Fruit fly (Drosophila melanogaster): Measurements from ENCODE around the gene CG32112.

The CG32112 gene

dm6 chr3L:12745121-12745770 is 3.7 kb downstream of the CG32112 start, which contains the start of gene CG32109:
Gene CG32109, plus strand, starts transcription at chr3L:12745344.
- TF ChIP-seq Snoo (tag; optimal IDR thresholded peaks at IDR 0.05), result peak; percentile 0
- no peak for TF ChIP-seq fd96Ca (GFP tag; IDR thresholded peaks at IDR 0.05)
- TF ChIP-seq Pif1A (GFP tag; optimal IDR thresholded peaks at IDR 0.05), result no peak
- TF ChIP-seq CG8301 (tag; optimal IDR thresholded peaks at IDR 0.05), result no peak
- no peak for TF ChIP-seq CG12605 (GFP tag; IDR thresholded peaks at IDR 0.05)
- TF ChIP-seq CG14655 (GFP tag; optimal IDR thresholded peaks at IDR 0.05), result no peak
- TF ChIP-seq CG13204 (GFP tag; optimal IDR thresholded peaks at IDR 0.05), result no peak
- TF ChIP-seq CG34367 (tag; optimal IDR thresholded peaks at IDR 0.05), result no peak
- no peak for TF ChIP-seq CG10348 (GFP tag; IDR thresholded peaks at IDR 0.05)
- TF ChIP-seq D1 (tag; optimal IDR thresholded peaks at IDR 0.05), result peak; percentile 25

DNA sequence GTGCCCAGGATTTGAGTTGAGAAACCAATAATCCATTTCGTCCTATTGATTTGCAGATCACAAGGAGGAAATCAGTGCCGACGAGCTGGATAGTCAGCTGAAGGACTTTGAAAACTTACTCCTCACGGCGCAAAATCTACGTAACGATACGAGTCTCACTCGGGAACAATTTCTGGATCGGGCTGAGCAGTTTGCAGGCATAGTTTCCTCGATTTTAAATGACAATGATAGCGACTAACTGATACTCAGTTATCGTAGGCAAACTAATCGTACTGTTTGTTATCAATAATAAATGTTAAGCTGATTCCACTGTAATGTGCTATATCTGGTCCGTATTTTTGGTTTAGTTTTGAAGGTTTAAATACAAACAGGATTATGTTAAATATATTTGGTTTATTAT is 4.7 kb downstream of the CG32112 start:
- TF ChIP-seq D1 (tag; optimal IDR thresholded peaks at IDR 0.05), result no peak
- no peak for TF ChIP-seq CG32121 (GFP tag; IDR thresholded peaks at IDR 0.05)
- no peak for TF ChIP-seq Pif1A (GFP tag; optimal IDR thresholded peaks at IDR 0.05)
- no peak for TF ChIP-seq CG34367 (tag; optimal IDR thresholded peaks at IDR 0.05)
- TF ChIP-seq Pif1B (GFP tag; optimal IDR thresholded peaks at IDR 0.05), result no peak

DNA sequence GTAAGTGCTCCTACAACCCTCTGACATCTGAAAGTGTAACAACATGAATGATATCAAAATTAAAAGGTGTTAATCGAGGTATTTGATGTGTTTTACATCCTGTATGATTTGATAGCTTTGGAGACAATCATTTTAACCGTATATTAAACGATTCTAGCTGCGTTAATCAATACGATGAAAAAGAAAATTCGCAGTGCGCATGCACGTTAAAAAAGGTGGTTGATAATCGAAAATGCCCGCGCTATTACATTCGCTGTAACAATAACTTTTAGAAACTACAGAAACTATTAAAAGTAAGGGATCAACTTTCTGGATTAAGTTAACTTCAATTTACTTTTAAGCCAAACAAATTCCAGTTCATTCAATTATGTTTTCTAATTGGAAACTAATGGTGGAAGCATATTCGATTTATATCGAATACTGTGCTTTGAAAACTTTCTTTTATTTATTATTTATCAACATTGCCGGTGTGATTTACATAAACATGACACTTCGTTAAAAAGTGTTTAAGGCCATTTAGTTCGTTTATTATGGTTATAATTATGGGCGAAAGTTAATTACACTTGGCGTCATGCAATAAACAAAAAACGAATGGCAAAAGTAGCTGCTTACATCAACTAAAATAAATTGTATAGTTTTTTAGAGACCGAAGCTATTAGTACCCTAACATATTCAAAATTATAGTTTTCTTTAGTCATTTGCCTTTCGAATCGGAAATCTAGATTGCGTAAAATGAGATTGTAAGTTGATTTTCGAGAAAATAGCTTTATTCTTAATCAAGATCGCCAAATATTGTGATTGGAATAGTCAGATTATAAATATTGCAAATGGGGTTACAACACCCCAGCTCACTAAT is 7.4 kb downstream of the CG32112 start:
- TF ChIP-seq Pif1B (GFP tag; optimal IDR thresholded peaks at IDR 0.05) (no peak), CG10348 (GFP tag; IDR thresholded peaks at IDR 0.05) (no peak), CG32121 (GFP tag; IDR thresholded peaks at IDR 0.05) (no peak), D1 (tag; optimal IDR thresholded peaks at IDR 0.05) (no peak), CG8159 (tag; optimal IDR thresholded peaks at IDR 0.05) (no peak), CG9948 (tag; optimal IDR thresholded peaks at IDR 0.05) (no peak), rn (GFP tag; IDR thresholded peaks at IDR 0.05) (no peak), EcR (GFP tag; optimal IDR thresholded peaks at IDR 0.05) (no peak), CG34367 (tag; optimal IDR thresholded peaks at IDR 0.05) (no peak)

DNA sequence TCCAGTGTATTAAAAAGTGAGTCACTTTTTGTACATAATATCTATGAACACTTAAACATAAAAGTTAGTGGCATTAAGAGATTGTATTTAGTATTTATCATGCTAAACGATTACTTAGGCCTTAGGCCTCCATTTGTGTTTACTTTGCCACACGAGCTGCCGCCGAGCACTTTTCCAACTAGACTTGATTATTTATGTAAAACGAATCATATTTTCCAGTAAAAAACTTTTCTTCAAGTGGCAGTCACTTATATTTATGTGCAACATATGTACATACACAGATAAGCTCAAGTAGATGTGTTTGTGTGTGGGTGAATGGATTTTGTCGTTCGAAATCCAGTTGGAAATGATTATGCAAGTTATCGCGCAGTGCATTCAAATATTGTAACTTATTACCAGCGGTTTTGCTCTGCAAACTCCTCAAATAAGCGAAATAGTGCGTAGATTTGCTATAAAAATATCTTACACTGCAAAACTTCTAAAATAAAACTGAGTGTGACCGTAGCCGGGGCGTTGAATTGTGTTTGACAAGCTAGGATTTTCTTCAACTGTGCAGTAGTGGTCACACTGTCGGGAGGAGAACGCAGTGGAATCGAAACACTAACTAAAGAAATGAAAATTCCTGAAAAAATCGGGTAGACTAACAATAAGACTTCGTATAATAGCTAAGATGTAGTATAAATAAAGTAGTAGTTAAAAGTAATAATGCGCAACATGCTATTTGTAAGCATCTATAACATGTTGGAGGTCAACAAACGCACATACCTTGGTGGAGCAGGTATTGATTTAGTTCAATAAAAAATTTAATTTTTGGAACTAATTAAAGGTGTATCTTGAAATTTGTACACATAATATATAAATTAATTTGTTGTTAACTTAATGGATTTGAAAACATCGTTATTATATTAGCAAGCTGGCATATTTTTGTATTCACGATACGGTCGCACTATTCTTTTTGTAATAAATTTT is 8.3 kb downstream of the CG32112 start, which contains the start of the genes Klc and CG10984:
Gene Klc, minus strand, starts transcription at position 490 of the 969 bp plus-strand sequence.
Gene CG10984, plus strand, starts transcription at position 553 of the 969 bp plus-strand sequence.
- no peak for TF ChIP-seq fd96Ca (GFP tag; IDR thresholded peaks at IDR 0.05)
- peak; percentile 93 for TF ChIP-seq CG32121 (GFP tag; IDR thresholded peaks at IDR 0.05)
- TF ChIP-seq D1 (tag; optimal IDR thresholded peaks at IDR 0.05), result no peak
- TF ChIP-seq Pif1B (GFP tag; optimal IDR thresholded peaks at IDR 0.05), result peak; percentile 93
- peak; percentile 54 for TF ChIP-seq gl (tag; optimal IDR thresholded peaks at IDR 0.05)
- TF ChIP-seq rn (GFP tag; IDR thresholded peaks at IDR 0.05), result peak; percentile 84
- peak; percentile 71 for TF ChIP-seq CG9948 (tag; optimal IDR thresholded peaks at IDR 0.05)
- TF ChIP-seq CG15710 (tag; optimal IDR thresholded peaks at IDR 0.05), result peak; percentile 80
- TF ChIP-seq CG10348 (GFP tag; IDR thresholded peaks at IDR 0.05), result no peak
- TF ChIP-seq CG8301 (tag; optimal IDR thresholded peaks at IDR 0.05), result peak; percentile 87
- TF ChIP-seq CG4496 (GFP tag; IDR thresholded peaks at IDR 0.05), result peak; percentile 97
- no peak for TF ChIP-seq CG12605 (GFP tag; IDR thresholded peaks at IDR 0.05)
- TF ChIP-seq CG17806 (tag; optimal IDR thresholded peaks at IDR 0.05), result peak; percentile 85
- TF ChIP-seq CG13204 (GFP tag; optimal IDR thresholded peaks at IDR 0.05), result no peak
- TF ChIP-seq EcR (GFP tag; optimal IDR thresholded peaks at IDR 0.05), result no peak
- TF ChIP-seq CG8159 (tag; optimal IDR thresholded peaks at IDR 0.05), result peak; percentile 87
- TF ChIP-seq Snoo (tag; optimal IDR thresholded peaks at IDR 0.05), result peak; percentile 65
- peak; percentile 96 for TF ChIP-seq Ets98B (GFP tag; IDR thresholded peaks at IDR 0.05)
- peak; percentile 90 for TF ChIP-seq Pif1A (GFP tag; optimal IDR thresholded peaks at IDR 0.05)

- TF ChIP-seq CG14655 (GFP tag; optimal IDR thresholded peaks at IDR 0.05) (no peak), fd96Ca (GFP tag; IDR thresholded peaks at IDR 0.05) (peak; percentile 35; the same call in 1 of the 3 replicates)
These were observed 13.3 kb downstream of the CG32112 start, which contains the start of the genes CG10973 and Vps13D for dm6 chr3L:12754769-12755189. Gene CG10973, minus strand, starts transcription at chr3L:12754774. Gene Vps13D, plus strand, starts transcription at chr3L:12755049.

Data from whole organism, pupa.